Fruit fly (Drosophila melanogaster) whole organism, embryonic: ENCODE results near the gene GNBP3.

Experiments used
- CG11093 ChIP-seq: fragments of 200-800 bp; sonication (Bioruptor generic); IDR thresholded peaks from 3 replicates; pipeline ENCODE4 v1.3.6; 2022; ENCODE audit warnings: missing biosample characterization, missing genetic modification characterization
- CG12299 ChIP-seq: fragments of 200-800 bp; sonication (Bioruptor generic); optimal IDR thresholded peaks from 2 replicates; lab custom pipeline; 2018; ENCODE audit warnings: missing biosample characterization, mild to moderate bottlenecking, missing genetic modification characterization
- CG1233 ChIP-seq: fragments of 200-800 bp; sonication (Bioruptor generic); optimal IDR thresholded peaks from 4 replicates; lab custom pipeline; 2018; ENCODE audit warnings: missing biosample characterization, mild to moderate bottlenecking, missing genetic modification characterization
- CG15269 ChIP-seq: fragments of 200-800 bp; sonication (Bioruptor generic); optimal IDR thresholded peaks from 2 replicates; lab custom pipeline; 2018; ENCODE audit warnings: missing biosample characterization, mild to moderate bottlenecking, missing genetic modification characterization, moderate library complexity
- CG1603 ChIP-seq: fragments of 200-800 bp; sonication (Bioruptor generic); optimal IDR thresholded peaks from 2 replicates; lab custom pipeline; 2019; ENCODE audit warnings: missing biosample characterization, mild to moderate bottlenecking, missing genetic modification characterization, moderate library complexity
- CG16779 ChIP-seq: fragments of 200-800 bp; sonication (Bioruptor generic); IDR thresholded peaks from 2 replicates; pipeline ENCODE4 v1.3.6; 2022; ENCODE audit warnings: missing biosample characterization, missing genetic modification characterization
- CG18476 ChIP-seq: fragments of 200-800 bp; sonication (Bioruptor generic); optimal IDR thresholded peaks from 2 replicates; lab custom pipeline; 2016; ENCODE audit warnings: missing biosample characterization, mild to moderate bottlenecking, missing genetic modification characterization
- CG18619 ChIP-seq: fragments of 200-800 bp; sonication (Bioruptor generic); optimal IDR thresholded peaks from 3 replicates; lab custom pipeline; 2017; ENCODE audit warnings: missing biosample characterization, mild to moderate bottlenecking, missing genetic modification characterization
- CG2678 ChIP-seq: fragments of 200-800 bp; sonication (Bioruptor generic); optimal IDR thresholded peaks from 3 replicates; lab custom pipeline; 2019; ENCODE audit warnings: missing biosample characterization, mild to moderate bottlenecking, missing genetic modification characterization, moderate library complexity
- CG31224 ChIP-seq: fragments of 200-800 bp; sonication (Bioruptor generic); IDR thresholded peaks from 2 replicates; pipeline ENCODE4 v1.3.6; 2022; ENCODE audit warnings: missing biosample characterization, missing genetic modification characterization
- CG32767 ChIP-seq: fragments of 200-800 bp; sonication (Bioruptor generic); IDR thresholded peaks from 2 replicates; pipeline ENCODE4 v1.3.6; 2022; ENCODE audit warnings: missing biosample characterization, missing genetic modification characterization
- CG3407 ChIP-seq: fragments of 200-800 bp; sonication (Bioruptor generic); optimal IDR thresholded peaks from 2 replicates; lab custom pipeline; 2018; ENCODE audit warnings: missing biosample characterization, mild to moderate bottlenecking, missing genetic modification characterization
- CG6272 ChIP-seq: fragments of 200-800 bp; sonication (Bioruptor generic); IDR thresholded peaks from 2 replicates; pipeline ENCODE4 v1.3.6; 2022; ENCODE audit warnings: missing biosample characterization, missing genetic modification characterization
- CG7357 ChIP-seq: fragments of 200-800 bp; sonication (Bioruptor generic); IDR thresholded peaks from 3 replicates; pipeline ENCODE4 v1.3.6; 2022; ENCODE audit warnings: missing biosample characterization, missing genetic modification characterization
- CG7987 ChIP-seq: fragments of 200-800 bp; sonication (Bioruptor generic); optimal IDR thresholded peaks from 2 replicates; lab custom pipeline; 2018; ENCODE audit warnings: missing biosample characterization, mild to moderate bottlenecking, missing genetic modification characterization, moderate library complexity
- CG9609 ChIP-seq: fragments of 200-800 bp; sonication (Bioruptor generic); optimal IDR thresholded peaks from 3 replicates; lab custom pipeline; 2016; ENCODE audit warnings: missing biosample characterization, missing genetic modification characterization
- CTCF ChIP-seq: fragments of 200-800 bp; sonication (Bioruptor generic); optimal IDR thresholded peaks from 2 replicates; lab custom pipeline; 2017; ENCODE audit warnings: missing biosample characterization, mild to moderate bottlenecking, missing genetic modification characterization, moderate library complexity
- CkIIα-i1 ChIP-seq: fragments of 200-800 bp; sonication (Bioruptor generic); IDR thresholded peaks from 2 replicates; pipeline ENCODE4 v1.3.6; 2022; ENCODE audit warnings: missing biosample characterization, missing genetic modification characterization
- HLH3B ChIP-seq: fragments of 200-800 bp; sonication (Bioruptor generic); IDR thresholded peaks from 2 replicates; pipeline ENCODE4 v1.3.6; 2022; ENCODE audit warnings: missing biosample characterization, missing genetic modification characterization
- HLH54F ChIP-seq: fragments of 200-800 bp; sonication (Bioruptor generic); optimal IDR thresholded peaks from 3 replicates; lab custom pipeline; 2016; ENCODE audit warnings: missing biosample characterization, missing genetic modification characterization
- MBD-R2 ChIP-seq: fragments of 200-800 bp; sonication (Bioruptor generic); IDR thresholded peaks from 2 replicates; pipeline ENCODE4 v1.3.6; 2022; ENCODE audit warnings: missing biosample characterization, missing genetic modification characterization
- Mes4 ChIP-seq: fragments of 200-800 bp; sonication (Bioruptor generic); optimal IDR thresholded peaks from 2 replicates; lab custom pipeline; 2016; ENCODE audit warnings: missing biosample characterization, missing genetic modification characterization
- Scr ChIP-seq: fragments of 200-800 bp; sonication (Bioruptor generic); IDR thresholded peaks from 2 replicates; pipeline ENCODE4 v1.3.6; 2022; ENCODE audit warnings: missing biosample characterization, missing genetic modification characterization; ENCODE audit not compliant: partially characterized antibody
- Stat92E ChIP-seq, 3 experiments: fragments of >200 bp in 2 of 3; fragments of 200-800 bp in 1 of 3; sonication (Bioruptor generic) in 1 of 3; optimal IDR thresholded peaks; 2 replicates each; lab custom pipeline; 2017 to 2019; ENCODE audit warnings: missing biosample characterization in 3 of 3, missing genetic modification characterization in 3 of 3, mild to moderate bottlenecking in 1 of 3, moderate library complexity in 1 of 3
- TFAM ChIP-seq: fragments of 200-800 bp; sonication (Bioruptor generic); optimal IDR thresholded peaks from 2 replicates; lab custom pipeline; 2017; ENCODE audit warnings: missing biosample characterization, missing genetic modification characterization, inconsistent platforms
- ac ChIP-seq: fragments of 200-800 bp; sonication (Bioruptor generic); optimal IDR thresholded peaks from 3 replicates; lab custom pipeline; 2017; ENCODE audit warnings: missing biosample characterization, mild to moderate bottlenecking, missing genetic modification characterization
- aop ChIP-seq: fragments of 200-800 bp; sonication (Bioruptor generic); IDR thresholded peaks from 2 replicates; pipeline ENCODE4 v1.3.6; 2022; ENCODE audit warnings: missing biosample characterization, missing genetic modification characterization
- ase ChIP-seq: fragments of 200-800 bp; sonication (Bioruptor generic); IDR thresholded peaks from 3 replicates; pipeline ENCODE4 v1.3.6; 2022; ENCODE audit warnings: missing biosample characterization, missing genetic modification characterization
- ash1 ChIP-seq: fragments of 200-800 bp; sonication (Bioruptor generic); optimal IDR thresholded peaks from 2 replicates; lab custom pipeline; 2018; ENCODE audit warnings: missing biosample characterization, mild to moderate bottlenecking, missing genetic modification characterization
- ato ChIP-seq: fragments of 200-800 bp; sonication (Bioruptor generic); IDR thresholded peaks from 2 replicates; pipeline ENCODE4 v1.3.6; 2022; ENCODE audit warnings: missing biosample characterization, missing genetic modification characterization; ENCODE audit not compliant: partially characterized antibody
- caup ChIP-seq: fragments of 200-800 bp; sonication (Bioruptor generic); optimal IDR thresholded peaks from 3 replicates; lab custom pipeline; 2017; ENCODE audit warnings: missing biosample characterization, mild to moderate bottlenecking, missing genetic modification characterization, moderate library complexity; ENCODE audit not compliant: severe bottlenecking
- chinmo ChIP-seq: fragments of 200-800 bp; sonication (Bioruptor generic); IDR thresholded peaks from 4 replicates; pipeline ENCODE4 v1.3.6; 2022; ENCODE audit warnings: missing biosample characterization, missing genetic modification characterization; ENCODE audit not compliant: partially characterized antibody
- chn ChIP-seq: fragments of 200-800 bp; sonication (Bioruptor generic); optimal IDR thresholded peaks from 2 replicates; lab custom pipeline; 2016; ENCODE audit warnings: missing biosample characterization, missing genetic modification characterization
- croc ChIP-seq: fragments of 200-800 bp; sonication (Bioruptor generic); conservative IDR thresholded peaks from 3 replicates; pipeline ENCODE4 v1.3.6; 2022; ENCODE audit warnings: missing biosample characterization, missing genetic modification characterization
- dimm ChIP-seq: fragments of 200-800 bp; sonication (Bioruptor generic); IDR thresholded peaks from 2 replicates; pipeline ENCODE4 v1.3.6; 2022; ENCODE audit warnings: missing biosample characterization, missing genetic modification characterization
- dysf ChIP-seq: fragments of 200-800 bp; sonication (Bioruptor generic); IDR thresholded peaks from 3 replicates; pipeline ENCODE4 v1.3.6; 2022; ENCODE audit warnings: missing biosample characterization, missing genetic modification characterization
- fd96Cb ChIP-seq: fragments of 200-800 bp; sonication (Bioruptor generic); optimal IDR thresholded peaks from 2 replicates; lab custom pipeline; 2018; ENCODE audit warnings: missing biosample characterization, mild to moderate bottlenecking, missing genetic modification characterization, moderate library complexity
- grau ChIP-seq: fragments of 200-800 bp; optimal IDR thresholded peaks from 3 replicates; lab custom pipeline; 2019; ENCODE audit warnings: missing biosample characterization, mild to moderate bottlenecking, missing genetic modification characterization, moderate library complexity
- inv ChIP-seq: fragments of 200-800 bp; sonication (Bioruptor generic); IDR thresholded peaks from 2 replicates; pipeline ENCODE4 v1.3.6; 2022; ENCODE audit warnings: missing biosample characterization, missing genetic modification characterization; ENCODE audit not compliant: partially characterized antibody
- nom ChIP-seq: fragments of 200-800 bp; sonication (Bioruptor generic); optimal IDR thresholded peaks from 2 replicates; lab custom pipeline; 2017; ENCODE audit warnings: missing biosample characterization, missing genetic modification characterization, mild to moderate bottlenecking, moderate library complexity, missing genetic modification reagents
- prd ChIP-seq, 3 experiments: fragments of >200 bp in 2 of 3; fragments of 200-800 bp in 1 of 3; sonication (Bioruptor generic) in 1 of 3; optimal IDR thresholded peaks in 2 of 3; IDR thresholded peaks in 1 of 3; 2 replicates in 2 of 3; 3 replicates in 1 of 3; pipeline versions ENCODE4 v1.3.6 to Lab custom; 2017 to 2022; ENCODE audit warnings: missing biosample characterization in 1 of 3, missing genetic modification characterization in 1 of 3
- sna ChIP-seq: fragments of 200-800 bp; sonication (Bioruptor generic); IDR thresholded peaks from 2 replicates; pipeline ENCODE4 v1.3.6; 2022; ENCODE audit warnings: missing biosample characterization, missing genetic modification characterization; ENCODE audit not compliant: partially characterized antibody
- so ChIP-seq: fragments of 200-800 bp; sonication (Bioruptor generic); IDR thresholded peaks from 3 replicates; pipeline ENCODE4 v1.3.6; 2022; ENCODE audit warnings: missing biosample characterization, missing genetic modification characterization
- tll ChIP-seq, 2 experiments: fragments of 200-800 bp in 1 of 2; fragments of >200 bp in 1 of 2; sonication (Bioruptor generic) in 1 of 2; optimal IDR thresholded peaks; 2 replicates each; lab custom pipeline; 2017 to 2019; ENCODE audit warnings: missing biosample characterization in 2 of 2, missing genetic modification characterization in 2 of 2, mild to moderate bottlenecking in 1 of 2, moderate library complexity in 1 of 2
- trem ChIP-seq: fragments of 200-800 bp; optimal IDR thresholded peaks from 3 replicates; lab custom pipeline; 2019; ENCODE audit warnings: missing biosample characterization, mild to moderate bottlenecking, missing genetic modification characterization, moderate library complexity
- twi ChIP-seq: fragments of 200-800 bp; optimal IDR thresholded peaks from 2 replicates; lab custom pipeline; 2019; ENCODE audit warnings: missing biosample characterization, mild to moderate bottlenecking, missing genetic modification characterization, moderate library complexity
- unpg ChIP-seq: fragments of 200-800 bp; sonication (Bioruptor generic); optimal IDR thresholded peaks from 3 replicates; lab custom pipeline; 2018; ENCODE audit warnings: missing biosample characterization, mild to moderate bottlenecking, missing genetic modification characterization, moderate library complexity
- zfh1 ChIP-seq: fragments of 200-800 bp; sonication (Bioruptor generic); IDR thresholded peaks from 3 replicates; pipeline ENCODE4 v1.3.6; 2022; ENCODE audit warnings: missing biosample characterization, missing genetic modification characterization

The GNBP3 gene

DNA sequence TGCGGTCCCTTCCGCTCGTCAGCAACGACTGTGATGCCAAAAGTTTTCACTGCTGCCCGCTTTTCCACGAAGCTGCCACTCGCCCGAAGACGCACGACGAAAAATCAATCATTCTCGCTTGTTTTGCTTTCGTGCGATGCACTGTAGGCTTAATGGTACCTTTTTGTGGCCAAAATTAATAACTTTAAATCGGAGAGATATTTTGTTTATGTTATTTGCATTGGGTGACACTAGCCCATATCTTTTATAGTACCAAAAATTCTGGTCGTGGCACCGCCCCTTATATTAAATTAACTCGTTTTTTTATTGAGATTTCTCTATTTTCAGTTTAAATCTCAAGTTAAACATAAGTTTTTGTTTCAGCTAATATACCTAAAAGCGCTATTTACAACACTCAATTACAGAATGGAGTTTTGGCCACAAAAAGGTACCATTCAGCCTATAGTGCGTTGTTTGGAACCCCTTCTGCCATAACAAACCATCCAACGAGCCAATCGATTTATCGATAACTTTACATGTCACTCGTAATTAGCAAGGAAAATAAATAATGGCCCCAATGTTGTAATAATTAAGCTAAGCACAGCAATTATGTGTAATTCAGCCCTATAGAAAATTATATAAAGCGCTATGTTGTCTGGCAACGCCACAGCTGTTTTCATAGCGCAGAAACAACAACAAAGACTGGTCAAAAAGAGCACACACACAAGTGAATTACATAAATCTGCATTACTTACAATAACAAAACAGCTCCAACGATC is 1.4 kb upstream of the GNBP3 start (continued):
- TF ChIP-seq sna: no peak
- peak; percentile 34; the same call in 1 of the 2 replicates for TF ChIP-seq CG31224 (GFP tag; lab: Robert Waterston, UW)
- peak; percentile 65 for TF ChIP-seq CG3407 (GFP tag; lab: Kevin White, UChicago)
- TF ChIP-seq so: no peak
- peak; percentile 77 for TF ChIP-seq CG15269
- peak; percentile 57; the same call in 1 of the 2 replicates for TF ChIP-seq CG32767 (GFP tag; lab: Robert Waterston, UW)
- peak; percentile 55 for TF ChIP-seq fd96Cb (tag; lab: Kevin White, UChicago)
- peak; percentile 23; the same call in 2 of the 3 replicates for TF ChIP-seq croc (GFP tag; lab: Robert Waterston, UW)
- TF ChIP-seq CG18476 (GFP tag; lab: Kevin White, UChicago): peak; percentile 55
- TF ChIP-seq CG16779 (GFP tag; lab: Robert Waterston, UW): no peak
- peak; percentile 28 for TF ChIP-seq CTCF (GFP tag; lab: Kevin White, UChicago)
- no peak for TF ChIP-seq aop
- peak; percentile 51 for TF ChIP-seq CG9609
- TF ChIP-seq grau (tag; lab: Kevin White, UChicago): peak; percentile 76
- peak; percentile 30 for TF ChIP-seq MBD-R2 (GFP tag; lab: Robert Waterston, UW)
- peak in 1 of 3 experiments; percentile 36 for TF ChIP-seq Stat92E (GFP tag; optimal IDR thresholded peaks at IDR 0.05; lab: Kevin White, UChicago)
- peak; percentile 60 for TF ChIP-seq caup (GFP tag; lab: Kevin White, UChicago)
- TF ChIP-seq CG1233 (GFP tag; lab: Kevin White, UChicago): peak; percentile 49
- TF ChIP-seq CG6272 (GFP tag; lab: Robert Waterston, UW): no peak
- TF ChIP-seq dysf: peak; percentile 72
- TF ChIP-seq Scr (GFP tag; lab: Robert Waterston, UW): peak; percentile 17
- no peak for TF ChIP-seq dimm (GFP tag; lab: Robert Waterston, UW)
- TF ChIP-seq nom (GFP tag; lab: Kevin White, UChicago): peak; percentile 40
- TF ChIP-seq twi (tag; lab: Kevin White, UChicago): no peak
- no peak for TF ChIP-seq ash1 (GFP tag; lab: Kevin White, UChicago)
- no peak for TF ChIP-seq ac (GFP tag; lab: Kevin White, UChicago)
- peak; percentile 27; the same call in 1 of the 2 replicates for TF ChIP-seq ato (GFP tag; lab: Robert Waterston, UW)
- TF ChIP-seq ase: no peak
- peak; percentile 72 for TF ChIP-seq unpg (GFP tag; lab: Kevin White, UChicago)
- TF ChIP-seq tll (GFP tag; optimal IDR thresholded peaks at IDR 0.05; lab: Kevin White, UChicago): no peak
- no peak for TF ChIP-seq inv (GFP tag; lab: Robert Waterston, UW)
- no peak for TF ChIP-seq CG1603
- peak; percentile 37 for TF ChIP-seq Mes4 (GFP tag; lab: Kevin White, UChicago)
- TF ChIP-seq trem (tag; lab: Kevin White, UChicago): peak; percentile 9
- no peak for TF ChIP-seq HLH3B (GFP tag; lab: Robert Waterston, UW)
- TF ChIP-seq CG7987: peak; percentile 11
- TF ChIP-seq HLH54F (GFP tag; lab: Kevin White, UChicago): no peak
- 0 out of 3 replicates have a peak, but pooled peaks have one; percentile 47 for TF ChIP-seq CG11093 (GFP tag; lab: Robert Waterston, UW)
- no peak for TF ChIP-seq prd (optimal IDR thresholded peaks at IDR 0.05; lab: Kevin White, UChicago)
- peak; percentile 40; the same call in 1 of the 3 replicates for TF ChIP-seq prd (GFP tag; IDR thresholded peaks at IDR 0.05; lab: Robert Waterston, UW)
- TF ChIP-seq CG2678 (tag; lab: Kevin White, UChicago): peak; percentile 84
- TF ChIP-seq CG7357 (GFP tag; lab: Robert Waterston, UW): peak; percentile 33; the same call in 1 of the 3 replicates
- TF ChIP-seq zfh1: no peak
- no peak for TF ChIP-seq CkIIα-i1 (GFP tag; lab: Robert Waterston, UW)
- no peak for TF ChIP-seq TFAM (GFP tag; lab: Kevin White, UChicago)
- TF ChIP-seq chinmo (GFP tag; lab: Robert Waterston, UW): 0 out of 4 replicates have a peak, but pooled peaks have one; percentile 34
- peak; percentile 53 for TF ChIP-seq CG18619 (GFP tag; lab: Kevin White, UChicago)
- TF ChIP-seq chn: peak; percentile 2
- TF ChIP-seq CG12299 (tag; lab: Kevin White, UChicago): peak; percentile 68
